Fruit fly (Drosophila melanogaster) whole organism, prepupa: Measurements from ENCODE around the gene CG10561.

Experiments used
- Blimp-1 ChIP-seq: fragments of 200-800 bp; sonication (Bioruptor generic); optimal IDR thresholded peaks from 3 replicates; lab custom pipeline; 2017; ENCODE audit warnings: missing biosample characterization, missing genetic modification characterization, mild to moderate bottlenecking, moderate library complexity, missing genetic modification reagents
- CG10631 ChIP-seq: fragments of 200-800 bp; sonication (Bioruptor generic); optimal IDR thresholded peaks from 2 replicates; lab custom pipeline; 2016; ENCODE audit warnings: missing biosample characterization, missing genetic modification characterization
- CG11762 ChIP-seq: fragments of 200-800 bp; sonication (Bioruptor generic); optimal IDR thresholded peaks from 3 replicates; lab custom pipeline; 2016; ENCODE audit warnings: missing biosample characterization, missing genetic modification characterization; ENCODE audit not compliant: insufficient read depth
- CG1621 ChIP-seq: fragments of 200-800 bp; sonication (Bioruptor generic); optimal IDR thresholded peaks from 3 replicates; lab custom pipeline; 2018; ENCODE audit warnings: missing biosample characterization, mild to moderate bottlenecking, missing genetic modification characterization
- CG3032 ChIP-seq: fragments of 200-800 bp; optimal IDR thresholded peaks from 2 replicates; lab custom pipeline; 2019; ENCODE audit warnings: missing biosample characterization, mild to moderate bottlenecking, missing genetic modification characterization, moderate library complexity
- CG31627 ChIP-seq: fragments of 200-800 bp; sonication (Bioruptor generic); optimal IDR thresholded peaks from 3 replicates; lab custom pipeline; 2016; ENCODE audit warnings: missing biosample characterization, missing genetic modification characterization
- CG32006 ChIP-seq: fragments of 200-800 bp; sonication (Bioruptor generic); optimal IDR thresholded peaks from 3 replicates; lab custom pipeline; 2017; ENCODE audit warnings: missing biosample characterization, mild to moderate bottlenecking, missing genetic modification characterization
- CG3919 ChIP-seq: fragments of 200-800 bp; sonication (Bioruptor generic); optimal IDR thresholded peaks from 3 replicates; lab custom pipeline; 2016; ENCODE audit warnings: missing biosample characterization, missing genetic modification characterization
- CG6163 ChIP-seq: fragments of 200-800 bp; sonication (Bioruptor generic); IDR thresholded peaks from 3 replicates; pipeline ENCODE4 v1.3.6; 2022; ENCODE audit warnings: missing biosample characterization, missing genetic modification characterization
- CG6276 ChIP-seq: fragments of 200-800 bp; sonication (Bioruptor generic); optimal IDR thresholded peaks from 2 replicates; lab custom pipeline; 2017; ENCODE audit warnings: missing biosample characterization, mild to moderate bottlenecking, missing genetic modification characterization
- CG6808 ChIP-seq: fragments of 200-800 bp; sonication (Bioruptor generic); optimal IDR thresholded peaks from 3 replicates; lab custom pipeline; 2017; ENCODE audit warnings: missing biosample characterization, missing genetic modification characterization, mild to moderate bottlenecking, moderate library complexity, missing genetic modification reagents
- CG7368 ChIP-seq: fragments of 200-800 bp; sonication (Bioruptor generic); optimal IDR thresholded peaks from 3 replicates; lab custom pipeline; 2016; ENCODE audit warnings: missing biosample characterization, missing genetic modification characterization
- CG8119 ChIP-seq: fragments of 200-800 bp; sonication (Bioruptor generic); IDR thresholded peaks from 3 replicates; pipeline ENCODE4 v1.3.6; 2022; ENCODE audit warnings: missing biosample characterization, missing genetic modification characterization
- CG8319 ChIP-seq: fragments of 200-800 bp; sonication (Bioruptor generic); optimal IDR thresholded peaks from 3 replicates; lab custom pipeline; 2016; ENCODE audit warnings: missing biosample characterization, missing genetic modification characterization
- CG8632 ChIP-seq: fragments of 200-800 bp; sonication (Bioruptor generic); optimal IDR thresholded peaks from 3 replicates; lab custom pipeline; 2016; ENCODE audit warnings: missing biosample characterization, missing genetic modification characterization
- CG9139 ChIP-seq: fragments of 200-800 bp; sonication (Bioruptor generic); optimal IDR thresholded peaks from 3 replicates; lab custom pipeline; 2017; ENCODE audit warnings: missing biosample characterization, mild to moderate bottlenecking, missing genetic modification characterization
- Eip78C ChIP-seq: fragments of 200-800 bp; sonication (Bioruptor generic); peaks from one replicate; lab custom pipeline; 2016; ENCODE audit warnings: missing biosample characterization, missing genetic modification characterization
- Eip93F ChIP-seq: fragments of 200-800 bp; sonication (Bioruptor generic); optimal IDR thresholded peaks from 2 replicates; lab custom pipeline; 2016; ENCODE audit warnings: missing biosample characterization, mild to moderate bottlenecking, missing genetic modification characterization
- Ets21C ChIP-seq: fragments of 200-800 bp; sonication (Bioruptor generic); optimal IDR thresholded peaks from 3 replicates; lab custom pipeline; 2016; ENCODE audit warnings: missing biosample characterization, missing genetic modification characterization
- Ets96B ChIP-seq: fragments of 200-800 bp; optimal IDR thresholded peaks from 2 replicates; lab custom pipeline; 2019; ENCODE audit warnings: missing biosample characterization, mild to moderate bottlenecking, missing genetic modification characterization, moderate library complexity
- Gug ChIP-seq: fragments of 200-800 bp; sonication (Bioruptor generic); IDR thresholded peaks from 2 replicates; pipeline ENCODE4 v1.3.6; 2022; ENCODE audit warnings: missing biosample characterization, missing genetic modification characterization
- Hr38 ChIP-seq: sonication (Bioruptor generic); optimal IDR thresholded peaks from 2 replicates; lab custom pipeline; 2016; ENCODE audit warnings: missing biosample characterization, missing genetic modification characterization
- Hr4 ChIP-seq: fragments of 200-800 bp; sonication (Bioruptor generic); optimal IDR thresholded peaks from 3 replicates; lab custom pipeline; 2016; ENCODE audit warnings: missing biosample characterization, missing genetic modification characterization
- Lpt ChIP-seq: fragments of 200-800 bp; sonication (Bioruptor generic); optimal IDR thresholded peaks from 3 replicates; lab custom pipeline; 2016; ENCODE audit warnings: missing biosample characterization, missing genetic modification characterization
- Met ChIP-seq: fragments of 200-800 bp; sonication (Bioruptor generic); optimal IDR thresholded peaks from 3 replicates; lab custom pipeline; 2016; ENCODE audit warnings: missing biosample characterization, missing genetic modification characterization
- OdsH ChIP-seq: fragments of 200-800 bp; sonication (Bioruptor generic); optimal IDR thresholded peaks from 3 replicates; lab custom pipeline; 2016; ENCODE audit warnings: missing biosample characterization, missing genetic modification characterization
- Smox ChIP-seq: fragments of 200-800 bp; sonication (Bioruptor generic); optimal IDR thresholded peaks from 3 replicates; lab custom pipeline; 2016; ENCODE audit warnings: missing biosample characterization, missing genetic modification characterization
- Sox102F ChIP-seq: fragments of 200-800 bp; sonication (Bioruptor generic); optimal IDR thresholded peaks from 2 replicates; lab custom pipeline; 2016; ENCODE audit warnings: missing biosample characterization, mild to moderate bottlenecking, missing genetic modification characterization
- Sox14 ChIP-seq: fragments of 200-800 bp; sonication (Bioruptor generic); optimal IDR thresholded peaks from 3 replicates; lab custom pipeline; 2016; ENCODE audit warnings: missing biosample characterization, missing genetic modification characterization
- Sox15 ChIP-seq: fragments of 200-800 bp; sonication (Bioruptor generic); optimal IDR thresholded peaks from 3 replicates; lab custom pipeline; 2016; ENCODE audit warnings: missing biosample characterization, missing genetic modification characterization
- achi ChIP-seq: fragments of 200-800 bp; sonication (Bioruptor generic); optimal IDR thresholded peaks from 3 replicates; lab custom pipeline; 2016; ENCODE audit warnings: missing biosample characterization, missing genetic modification characterization
- acj6 ChIP-seq: fragments of 200-800 bp; sonication (Bioruptor generic); optimal IDR thresholded peaks from 3 replicates; lab custom pipeline; 2016; ENCODE audit warnings: missing biosample characterization, missing genetic modification characterization
- cyc ChIP-seq: fragments of 200-800 bp; sonication (Bioruptor generic); optimal IDR thresholded peaks from 3 replicates; lab custom pipeline; 2016; ENCODE audit warnings: missing biosample characterization, missing genetic modification characterization
- dac ChIP-seq: fragments of 200-800 bp; sonication (Bioruptor generic); optimal IDR thresholded peaks from 2 replicates; lab custom pipeline; 2017; ENCODE audit warnings: missing biosample characterization, mild to moderate bottlenecking, missing genetic modification characterization
- dsx ChIP-seq: fragments of 200-800 bp; optimal IDR thresholded peaks from 3 replicates; lab custom pipeline; 2019; ENCODE audit warnings: missing biosample characterization, mild to moderate bottlenecking, missing genetic modification characterization, moderate library complexity; ENCODE audit not compliant: poor library complexity, severe bottlenecking
- esn ChIP-seq: fragments of 200-800 bp; sonication (Bioruptor generic); optimal IDR thresholded peaks from 2 replicates; lab custom pipeline; 2016; ENCODE audit warnings: missing biosample characterization, mild to moderate bottlenecking, missing genetic modification characterization, moderate library complexity
- fd59A ChIP-seq: fragments of 200-800 bp; sonication (Bioruptor generic); optimal IDR thresholded peaks from 2 replicates; lab custom pipeline; 2017; ENCODE audit warnings: missing biosample characterization, mild to moderate bottlenecking, missing genetic modification characterization, missing genetic modification reagents
- fd85E ChIP-seq: fragments of 200-800 bp; sonication (Bioruptor generic); optimal IDR thresholded peaks from 3 replicates; lab custom pipeline; 2016; ENCODE audit warnings: missing biosample characterization, missing genetic modification characterization
- fkh ChIP-seq: fragments of 200-800 bp; sonication (Bioruptor generic); optimal IDR thresholded peaks from 3 replicates; lab custom pipeline; 2017; ENCODE audit warnings: missing biosample characterization, mild to moderate bottlenecking, missing genetic modification characterization, moderate library complexity
- lz ChIP-seq: fragments of 200-800 bp; sonication (Bioruptor generic); optimal IDR thresholded peaks from 3 replicates; lab custom pipeline; 2016; ENCODE audit warnings: missing biosample characterization, missing genetic modification characterization
- net ChIP-seq: fragments of 200-800 bp; sonication (Bioruptor generic); optimal IDR thresholded peaks from 3 replicates; lab custom pipeline; 2016; ENCODE audit warnings: missing biosample characterization, missing genetic modification characterization
- pdm3 ChIP-seq: fragments of 200-800 bp; sonication (Bioruptor generic); optimal IDR thresholded peaks from 3 replicates; lab custom pipeline; 2016; ENCODE audit warnings: missing biosample characterization, missing genetic modification characterization
- salr ChIP-seq, 2 experiments: fragments of 200-800 bp; sonication (Bioruptor generic); optimal IDR thresholded peaks; 3 replicates each; lab custom pipeline; 2016 to 2018; ENCODE audit warnings: missing biosample characterization in 2 of 2, missing genetic modification characterization in 2 of 2, mild to moderate bottlenecking in 1 of 2
- spab ChIP-seq: fragments of 200-800 bp; sonication (Bioruptor generic); optimal IDR thresholded peaks from 2 replicates; lab custom pipeline; 2017; ENCODE audit warnings: missing biosample characterization, mild to moderate bottlenecking, missing genetic modification characterization, missing genetic modification reagents
- ss ChIP-seq, 2 experiments: fragments of 200-800 bp; sonication (Bioruptor generic); optimal IDR thresholded peaks; 2 replicates in 1 of 2; 3 replicates in 1 of 2; lab custom pipeline; 2017 to 2018; ENCODE audit warnings: mild to moderate bottlenecking in 2 of 2, missing biosample characterization in 2 of 2, missing genetic modification characterization in 2 of 2, moderate library complexity in 1 of 2
- topi ChIP-seq: fragments of 200-800 bp; sonication (Bioruptor generic); optimal IDR thresholded peaks from 3 replicates; lab custom pipeline; 2016; ENCODE audit warnings: missing biosample characterization, missing genetic modification characterization

The CG10561 gene

DNA sequence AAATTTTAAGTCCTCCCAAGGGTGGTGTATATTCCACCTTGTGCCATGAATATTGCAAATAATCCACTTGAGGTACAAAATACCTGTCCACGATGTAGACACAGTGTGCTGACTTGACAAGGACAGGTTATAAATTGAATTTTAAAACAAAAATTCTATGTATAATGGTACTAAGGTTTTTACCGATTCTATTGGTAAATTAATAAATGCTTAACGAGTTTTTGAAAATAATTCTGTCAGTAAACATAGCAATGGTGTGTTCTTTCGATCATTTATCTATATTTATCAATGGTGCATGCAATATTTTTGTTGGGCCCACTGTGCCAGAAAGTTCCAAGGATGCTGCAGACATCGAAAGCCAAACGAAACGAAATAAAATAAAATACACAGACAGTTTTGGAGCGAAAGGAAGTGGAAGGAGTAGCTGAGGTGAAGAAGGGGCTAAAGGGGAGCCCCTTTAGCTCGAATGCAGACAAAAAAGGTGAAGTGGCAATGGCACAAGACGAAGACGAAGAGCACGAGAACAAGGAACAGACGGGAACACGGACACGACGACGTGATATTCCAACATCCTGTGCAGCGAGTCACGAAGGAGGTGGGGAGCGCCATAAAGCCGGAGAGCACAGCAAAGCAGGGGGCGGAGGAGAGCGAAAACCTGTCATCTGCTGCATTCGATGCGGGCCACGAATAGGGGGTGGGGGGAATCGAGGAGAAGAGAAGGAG is 21.9 kb downstream of the CG10561 start (continued):
- TF ChIP-seq net (GFP tag; lab: Kevin White, UChicago) (peak; percentile 64), CG11762 (GFP tag; lab: Kevin White, UChicago) (peak; percentile 75), Hr4 (peak; percentile 57), spab (GFP tag; lab: Kevin White, UChicago) (peak; percentile 74), CG8119 (GFP tag; lab: Robert Waterston, UW) (peak; percentile 58; the same call in 2 of the 3 replicates), Met (GFP tag; lab: Kevin White, UChicago) (peak; percentile 91), CG3032 (tag; lab: Kevin White, UChicago) (peak; percentile 83), CG3919 (GFP tag; lab: Kevin White, UChicago) (peak; percentile 85), Sox102F (peak; percentile 90), fd85E (peak; percentile 12), dac (GFP tag; lab: Kevin White, UChicago) (no peak), cyc (GFP tag; lab: Kevin White, UChicago) (peak; percentile 84), CG8632 (GFP tag; lab: Kevin White, UChicago) (peak; percentile 85), Gug (GFP tag; lab: Robert Waterston, UW) (no peak), CG9139 (peak; percentile 41), CG7368 (peak; percentile 61), CG6163 (peak; percentile 72), topi (peak; percentile 90)
- TF ChIP-seq, all 60 proteins: peak for 50

DNA sequence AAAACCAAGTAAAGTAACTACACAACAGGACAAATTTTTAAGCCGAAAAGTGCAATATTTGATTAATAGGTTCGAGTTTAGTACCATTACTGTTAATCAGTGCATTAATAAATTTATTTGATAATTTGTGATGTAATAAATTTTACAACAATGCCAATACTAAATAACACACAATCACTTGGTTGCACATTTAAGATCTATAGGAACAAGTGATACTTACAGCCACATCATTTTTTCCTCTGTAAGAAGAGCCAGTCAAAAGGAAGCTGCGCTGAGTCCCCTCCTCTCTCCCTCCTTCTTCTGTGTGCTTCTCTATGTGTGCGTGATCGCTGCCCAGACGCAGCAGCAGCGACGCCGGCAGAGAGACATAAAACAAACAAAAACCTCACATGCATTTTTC is 22.5 kb downstream of the CG10561 start:
- TF ChIP-seq Gug (GFP tag; lab: Robert Waterston, UW) = peak; percentile 65
- peak; percentile 95 for TF ChIP-seq esn (GFP tag; lab: Kevin White, UChicago)
- TF ChIP-seq OdsH = peak; percentile 95
- peak; percentile 93 for TF ChIP-seq acj6 (GFP tag; lab: Kevin White, UChicago)
- peak; percentile 93 to 95 for TF ChIP-seq ss (GFP tag; optimal IDR thresholded peaks at IDR 0.05; lab: Kevin White, UChicago)
- peak; percentile 91 for TF ChIP-seq Sox102F
- TF ChIP-seq cyc (GFP tag; lab: Kevin White, UChicago) = peak; percentile 93
- peak; percentile 91 for TF ChIP-seq CG1621 (tag; lab: Kevin White, UChicago)
- peak; percentile 85 for TF ChIP-seq Sox15 (GFP tag; lab: Kevin White, UChicago)
- TF ChIP-seq CG8632 (GFP tag; lab: Kevin White, UChicago) = peak; percentile 90
- peak; percentile 94 for TF ChIP-seq Met (GFP tag; lab: Kevin White, UChicago)
- TF ChIP-seq Sox14 (GFP tag; lab: Kevin White, UChicago) = peak; percentile 95
- peak; percentile 95 for TF ChIP-seq CG6808 (GFP tag; lab: Kevin White, UChicago)
- peak; percentile 94 for TF ChIP-seq topi
- peak; percentile 96 for TF ChIP-seq CG3919 (GFP tag; lab: Kevin White, UChicago)
- TF ChIP-seq CG6163 = peak; percentile 87
- peak; percentile 93 for TF ChIP-seq CG31627
- peak; percentile 93 for TF ChIP-seq Smox (GFP tag; lab: Kevin White, UChicago)
- peak; percentile 80 for TF ChIP-seq CG32006 (GFP tag; lab: Kevin White, UChicago)
- TF ChIP-seq achi (GFP tag; lab: Kevin White, UChicago) = peak; percentile 92
- peak; percentile 91 for TF ChIP-seq pdm3
- TF ChIP-seq Ets96B (tag; lab: Kevin White, UChicago) = peak; percentile 97
- peak; percentile 89 for TF ChIP-seq Ets21C (GFP tag; lab: Kevin White, UChicago)
- TF ChIP-seq Lpt (GFP tag; lab: Kevin White, UChicago) = peak; percentile 81
- peak; percentile 68 for TF ChIP-seq Hr4
- TF ChIP-seq dsx = peak; percentile 92
- peak; percentile 67 for TF ChIP-seq Blimp-1
- TF ChIP-seq CG10631 = peak; percentile 95
- no peak for TF ChIP-seq Hr38 (GFP tag; lab: Kevin White, UChicago)
- peak; percentile 96 for TF ChIP-seq CG3032 (tag; lab: Kevin White, UChicago)
- no peak for TF ChIP-seq fkh (GFP tag; lab: Kevin White, UChicago)
- TF ChIP-seq Eip93F (GFP tag; lab: Kevin White, UChicago) = peak; percentile 44
- TF ChIP-seq CG8319 (GFP tag; lab: Kevin White, UChicago) = peak; percentile 91
- peak; percentile 96 for TF ChIP-seq spab (GFP tag; lab: Kevin White, UChicago)
- peak; percentile 47 for TF ChIP-seq CG6276 (GFP tag; lab: Kevin White, UChicago)
- TF ChIP-seq Eip78C (GFP tag; lab: Kevin White, UChicago) = peak; percentile 99
- peak; percentile 96 for TF ChIP-seq fd59A (GFP tag; lab: Kevin White, UChicago)
- TF ChIP-seq CG11762 (GFP tag; lab: Kevin White, UChicago) = peak; percentile 90
- peak; percentile 88 to 90 for TF ChIP-seq salr (GFP tag; optimal IDR thresholded peaks at IDR 0.05; lab: Kevin White, UChicago)
- peak; percentile 94 for TF ChIP-seq lz
